Fruit fly (Drosophila melanogaster) whole organism, adult: ENCODE measurements around the gene sty.

ENCODE experiments used
- CG11617 ChIP-seq: fragments of 200-800 bp; sonication (Bioruptor generic); optimal IDR thresholded peaks from 2 replicates; lab custom pipeline; 2017; ENCODE audit warnings: mild to moderate bottlenecking, missing biosample characterization, missing genetic modification reagents, missing genetic modification characterization
- CG14711 ChIP-seq: fragments of 200-800 bp; sonication (Bioruptor generic); optimal IDR thresholded peaks from 2 replicates; lab custom pipeline; 2018; ENCODE audit warnings: missing biosample characterization, mild to moderate bottlenecking, missing genetic modification characterization, moderate library complexity
- CG1620 ChIP-seq: fragments of 200-800 bp; sonication (Bioruptor generic); optimal IDR thresholded peaks from 2 replicates; lab custom pipeline; 2016; ENCODE audit warnings: missing biosample characterization, missing genetic modification characterization
- CG5204 ChIP-seq: fragments of 200-800 bp; sonication (Bioruptor generic); optimal IDR thresholded peaks from 2 replicates; lab custom pipeline; 2016; ENCODE audit warnings: missing biosample characterization, missing genetic modification characterization
- CG7045 ChIP-seq: fragments of 200-800 bp; sonication (Bioruptor generic); optimal IDR thresholded peaks from 2 replicates; lab custom pipeline; 2017; ENCODE audit warnings: missing biosample characterization, mild to moderate bottlenecking, missing genetic modification characterization
- Crg-1 ChIP-seq: fragments of 200-800 bp; sonication (Bioruptor generic); optimal IDR thresholded peaks from 2 replicates; lab custom pipeline; 2016; ENCODE audit warnings: missing biosample characterization, missing genetic modification characterization
- Mnt ChIP-seq: fragments of 200-800 bp; sonication (Bioruptor generic); optimal IDR thresholded peaks from 2 replicates; lab custom pipeline; 2016; ENCODE audit warnings: missing biosample characterization, mild to moderate bottlenecking, missing genetic modification characterization
- bab1 ChIP-seq: fragments of 200-800 bp; sonication (Bioruptor generic); optimal IDR thresholded peaks from 3 replicates; lab custom pipeline; 2019; ENCODE audit warnings: missing biosample characterization, mild to moderate bottlenecking, missing genetic modification characterization, moderate library complexity
- cic ChIP-seq: fragments of 200-800 bp; sonication (Bioruptor generic); optimal IDR thresholded peaks from 2 replicates; lab custom pipeline; 2017; ENCODE audit warnings: missing biosample characterization, mild to moderate bottlenecking, missing genetic modification characterization, moderate library complexity
- cnc ChIP-seq, 2 experiments: fragments of >200 bp; optimal IDR thresholded peaks; 2 replicates each; lab custom pipeline; 2017
- kay ChIP-seq: fragments of 200-800 bp; sonication (Bioruptor generic); peaks from one replicate; lab custom pipeline; 2016; ENCODE audit warnings: missing biosample characterization, missing genetic modification characterization, borderline replicate concordance
- ovo ChIP-seq: fragments of 200-800 bp; sonication (Bioruptor generic); optimal IDR thresholded peaks from 2 replicates; lab custom pipeline; 2016; ENCODE audit warnings: missing biosample characterization, missing genetic modification characterization
- tj ChIP-seq: fragments of 200-800 bp; sonication (Bioruptor generic); optimal IDR thresholded peaks from 3 replicates; lab custom pipeline; 2017; ENCODE audit warnings: missing biosample characterization, mild to moderate bottlenecking, missing genetic modification characterization, moderate library complexity
- toe ChIP-seq: fragments of 200-800 bp; sonication (Bioruptor generic); optimal IDR thresholded peaks from 2 replicates; lab custom pipeline; 2016; ENCODE audit warnings: missing biosample characterization, missing genetic modification characterization

- no peak for TF ChIP-seq CG11617 (GFP tag; lab: Kevin White, UChicago)
- TF ChIP-seq toe (GFP tag; lab: Kevin White, UChicago): no peak
- TF ChIP-seq CG14711 (tag; lab: Kevin White, UChicago): peak; percentile 26
- TF ChIP-seq CG7045 (GFP tag; lab: Kevin White, UChicago): no peak
- TF ChIP-seq CG1620 (GFP tag; lab: Kevin White, UChicago): no peak
- TF ChIP-seq CG5204: no peak
- no peak for TF ChIP-seq cnc (optimal IDR thresholded peaks at IDR 0.05; lab: Kevin White, UChicago)
- TF ChIP-seq kay (GFP tag; lab: Kevin White, UChicago): no peak
- peak; percentile 71 for TF ChIP-seq tj (GFP tag; lab: Kevin White, UChicago)
- TF ChIP-seq Mnt (GFP tag; lab: Kevin White, UChicago): peak; percentile 24
- TF ChIP-seq Crg-1: no peak
- TF ChIP-seq ovo (GFP tag; lab: Kevin White, UChicago): no peak
- peak; percentile 100 for TF ChIP-seq cic (GFP tag; lab: Kevin White, UChicago)
- TF ChIP-seq bab1 (GFP tag; lab: Kevin White, UChicago): no peak
Measured at dm6 chr3L:3420237-3420643, 4.5 kb downstream of the sty start.
